Worm (Caenorhabditis elegans): Measurements from ENCODE around the gene Y54E2A.4.

Y54E2A.4 gene

DNA sequence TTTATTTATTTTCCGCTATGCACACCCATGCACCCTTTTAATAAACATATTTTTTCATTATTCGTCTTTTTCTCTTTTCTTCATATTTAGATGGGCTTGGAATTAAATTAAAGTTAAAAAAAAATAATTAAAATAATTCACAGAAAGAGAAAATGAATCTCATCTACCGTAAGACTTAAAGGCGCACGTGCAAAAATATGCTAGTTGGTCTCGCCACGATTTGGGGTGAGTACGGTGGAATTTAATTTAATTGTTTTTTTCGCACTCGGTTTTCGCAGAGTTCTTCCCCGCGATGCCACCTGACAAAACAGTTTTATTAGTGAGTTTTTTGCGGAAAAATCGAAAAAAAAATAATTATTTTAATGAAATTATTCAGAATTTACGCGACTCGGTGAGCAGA is 23.7 kb downstream of the Y54E2A.4 start, which contains the start of gene Y54E2A.8 (continued):
- TF ChIP-seq F49E8.2 (tag; optimal IDR thresholded peaks at IDR 0.05; ENCODE audit: insufficient read depth) (peak; percentile 16), lsl-1 (GFP tag; optimal IDR thresholded peaks at IDR 0.05) (peak; percentile 93), snpc-4 (GFP tag; optimal IDR thresholded peaks at IDR 0.05) (no peak), snpc-4 (tag; optimal IDR thresholded peaks at IDR 0.05) (peak in 3 of 4 experiments; percentile 21 to 23 (median 22)), ztf-22 (GFP tag; optimal IDR thresholded peaks at IDR 0.05) (no peak), unc-130 (GFP tag; optimal IDR thresholded peaks at IDR 0.05) (peak; percentile 5), ztf-25 (GFP tag; IDR thresholded peaks at IDR 0.05) (no peak), madf-8 (GFP tag; conservative IDR thresholded peaks at IDR 0.05) (peak; percentile 82), lir-1 (GFP tag; conservative IDR thresholded peaks at IDR 0.05) (no peak), attf-5 (GFP tag; optimal IDR thresholded peaks at IDR 0.05) (no peak), sea-2 (GFP tag; IDR thresholded peaks at IDR 0.05) (no peak), him-1 (tag; optimal IDR thresholded peaks at IDR 0.05) (peak; percentile 94), F39B2.1 (GFP tag; IDR thresholded peaks at IDR 0.05) (no peak), efl-1 (GFP tag; optimal IDR thresholded peaks at IDR 0.05) (peak; percentile 46), athp-1 (tag; optimal IDR thresholded peaks at IDR 0.05) (no peak), hmg-1.2 (GFP tag; IDR thresholded peaks at IDR 0.05) (no peak), ceh-100 (GFP tag; IDR thresholded peaks at IDR 0.05) (no peak), K11D2.4 (GFP tag; IDR thresholded peaks at IDR 0.05) (no peak), B0035.1 (tag; optimal IDR thresholded peaks at IDR 0.05) (no peak), hsf-1 (GFP tag; IDR thresholded peaks at IDR 0.05) (no peak), nhr-120 (GFP tag; IDR thresholded peaks at IDR 0.05) (no peak)

DNA sequence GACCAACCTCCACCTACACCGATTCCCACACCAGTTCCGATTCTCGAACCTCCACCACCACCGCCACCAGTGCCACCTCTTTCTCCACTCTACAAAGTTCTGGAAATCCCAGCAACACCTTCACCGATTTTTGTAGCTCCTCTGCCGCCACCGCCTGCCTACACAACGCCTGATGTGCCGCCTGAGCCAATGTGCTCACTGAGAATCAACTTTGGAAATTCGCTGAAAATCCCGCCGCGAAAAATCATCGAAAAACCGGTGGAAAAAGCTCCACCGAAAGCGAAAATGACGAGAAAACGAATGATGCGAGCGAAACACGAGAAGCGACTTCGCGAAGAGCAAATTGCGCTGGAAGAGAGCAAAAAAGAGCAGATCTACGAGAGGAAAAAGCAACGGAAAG is 25.4 kb downstream of the Y54E2A.4 start:
- no peak for TF ChIP-seq B0261.1 (tag; optimal IDR thresholded peaks at IDR 0.05)
- TF ChIP-seq zfh-2 (GFP tag; conservative IDR thresholded peaks at IDR 0.05) = peak; percentile 76

DNA sequence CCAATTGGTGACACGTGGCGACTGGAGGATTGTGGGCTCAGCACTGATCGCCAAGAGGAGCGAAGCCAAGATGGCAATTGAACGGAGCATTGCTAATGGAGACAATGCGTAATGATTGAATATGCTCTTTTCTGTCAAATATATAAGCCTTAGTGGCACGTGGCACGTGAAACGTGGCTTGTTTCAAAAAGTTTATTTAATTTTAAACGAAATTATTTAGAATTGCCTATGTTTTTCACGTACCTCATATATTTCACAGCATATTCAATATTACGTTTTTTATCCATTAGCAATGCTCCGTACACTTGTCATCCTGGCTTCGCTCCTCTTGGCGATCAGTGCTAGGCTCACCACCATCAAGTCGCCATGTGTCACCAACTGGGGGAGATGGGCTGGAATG is 31.5 kb downstream of the Y54E2A.4 start, which contains the start of gene Y54E2A.9:
Y54E2A.9 (minus strand) TSS at position 101 of the 400 bp plus-strand sequence.
- TF ChIP-seq B0019.2 (GFP tag; conservative IDR thresholded peaks at IDR 0.05) (no peak), nhr-90 (tag; optimal IDR thresholded peaks at IDR 0.05) (no peak), ekl-4 (GFP tag; IDR thresholded peaks at IDR 0.05) (no peak), ceh-27 (GFP tag; optimal IDR thresholded peaks at IDR 0.05) (no peak)

DNA sequence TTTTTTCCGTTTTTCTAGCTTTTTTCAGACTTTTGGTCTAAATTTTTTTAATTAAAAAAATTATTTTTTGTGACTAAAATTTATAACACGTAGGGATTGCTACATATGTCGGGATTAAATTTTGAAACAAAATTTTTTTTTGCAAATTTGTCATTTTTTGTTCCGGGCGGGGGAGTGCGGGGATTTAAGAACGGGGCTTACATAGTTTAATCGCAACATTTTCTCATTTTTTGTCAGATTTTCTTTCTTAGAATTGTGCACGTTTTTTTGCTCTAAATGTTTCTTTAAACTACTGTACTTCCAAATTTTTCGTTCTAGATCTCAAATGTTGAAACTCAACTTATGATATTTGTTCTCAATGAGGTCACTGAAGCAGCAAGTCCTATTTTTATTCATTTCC is 36.3 kb downstream of the Y54E2A.4 start, which contains the start of gene Y54E2A.10:
Y54E2A.10 (plus strand) TSS at position 301 of the 400 bp plus-strand sequence.
- TF ChIP-seq snpc-1.1 (tag; optimal IDR thresholded peaks at IDR 0.05; ENCODE audit: insufficient read depth) (no peak), rcor-1 (GFP tag; IDR thresholded peaks at IDR 0.05) (no peak), F49E8.2 (tag; optimal IDR thresholded peaks at IDR 0.05; ENCODE audit: insufficient read depth) (no peak), bed-1 (GFP tag; IDR thresholded peaks at IDR 0.05) (no peak), nhr-120 (GFP tag; IDR thresholded peaks at IDR 0.05) (no peak), egl-44 (GFP tag; IDR thresholded peaks at IDR 0.05) (no peak), B0035.1 (tag; optimal IDR thresholded peaks at IDR 0.05) (no peak), unc-62 (GFP tag; optimal IDR thresholded peaks at IDR 0.05) (no peak), hsf-1 (GFP tag; IDR thresholded peaks at IDR 0.05) (no peak), F57C9.4 (tag; optimal IDR thresholded peaks at IDR 0.05) (no peak), nfya-2 (GFP tag; IDR thresholded peaks at IDR 0.05) (no peak), repo-1 (tag; optimal IDR thresholded peaks at IDR 0.05) (no peak), sea-2 (GFP tag; IDR thresholded peaks at IDR 0.05) (no peak)
